Worm (Caenorhabditis elegans): ENCODE measurements around the gene ZK1236.9.

DNA sequence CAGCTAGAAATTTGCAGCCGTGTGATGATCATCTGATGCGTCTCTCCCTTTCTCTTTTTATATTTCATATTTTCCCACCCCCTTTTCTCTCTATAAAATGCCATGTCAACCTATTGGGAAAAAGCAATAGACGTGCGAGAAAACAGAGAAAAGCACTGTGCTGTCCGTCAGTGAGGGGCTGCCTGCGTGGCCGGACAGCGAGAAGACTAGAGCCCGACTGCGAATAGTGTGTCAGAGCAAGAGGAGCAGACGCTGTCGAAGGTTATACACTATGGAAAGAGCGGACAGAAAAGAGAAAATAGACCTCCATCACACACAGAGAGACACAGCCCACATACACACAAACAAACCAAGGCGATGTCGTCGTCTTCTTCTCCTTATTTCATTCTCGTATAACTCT, 9.9 kb downstream of the ZK1236.9 start:
- TF ChIP-seq nhr-237 (tag; optimal IDR thresholded peaks at IDR 0.05) (no peak), nhr-76 (tag; optimal IDR thresholded peaks at IDR 0.05) (no peak), pha-4 (tag; optimal IDR thresholded peaks at IDR 0.05) (peak; percentile 21), ces-1 (GFP tag; optimal IDR thresholded peaks at IDR 0.05) (peak; percentile 23), cnd-1 (tag; optimal IDR thresholded peaks at IDR 0.05) (peak; percentile 50), snpc-4 (tag; optimal IDR thresholded peaks at IDR 0.05) (no peak)

All from whole organism, mixed stage, embryonic.